Worm (Caenorhabditis elegans): ENCODE results near the gene srx-115.

The srx-115 gene

ce11 chrV:8739136-8739535, 32.6 kb upstream of the srx-115 start, which contains the start of gene ZC196.2:
ZC196.2 (plus strand) TSS chrV:8739436.
- TF ChIP-seq nhr-232 (tag; optimal IDR thresholded peaks at IDR 0.05) (no peak), sox-4 (tag; optimal IDR thresholded peaks at IDR 0.05) (no peak), gmeb-2 (tag; optimal IDR thresholded peaks at IDR 0.05) (no peak), ets-4 (tag; optimal IDR thresholded peaks at IDR 0.05) (no peak)

ce11 chrV:8745858-8746257, 25.8 kb upstream of the srx-115 start, which contains the start of gene B0507.6:
B0507.6 (plus strand) TSS chrV:8746158.
- TF ChIP-seq ets-4 (tag; optimal IDR thresholded peaks at IDR 0.05) (no peak), gmeb-2 (tag; optimal IDR thresholded peaks at IDR 0.05) (no peak), ceh-14 (tag; optimal IDR thresholded peaks at IDR 0.05) (no peak), ceh-45 (GFP tag; IDR thresholded peaks at IDR 0.05) (no peak), pha-4 (tag; optimal IDR thresholded peaks at IDR 0.05) (no peak), nfya-1 (tag; optimal IDR thresholded peaks at IDR 0.05) (no peak), odd-2 (tag; optimal IDR thresholded peaks at IDR 0.05) (no peak), ceh-19 (GFP tag; optimal IDR thresholded peaks at IDR 0.05) (no peak), hlh-8 (tag; optimal IDR thresholded peaks at IDR 0.05) (no peak), elt-4 (tag; optimal IDR thresholded peaks at IDR 0.05) (no peak), sox-2 (GFP tag; IDR thresholded peaks at IDR 0.05) (no peak), hlh-30 (tag; optimal IDR thresholded peaks at IDR 0.05; ENCODE audit: insufficient read depth) (no peak), ceh-2 (tag; optimal IDR thresholded peaks at IDR 0.05) (no peak), ref-2 (tag; optimal IDR thresholded peaks at IDR 0.05) (no peak), fkh-6 (tag; optimal IDR thresholded peaks at IDR 0.05) (no peak)

- TF ChIP-seq fax-1 (tag; optimal IDR thresholded peaks at IDR 0.05) = no peak
- TF ChIP-seq ttx-3 (tag; optimal IDR thresholded peaks at IDR 0.05) = no peak
- TF ChIP-seq nhr-11 (tag; optimal IDR thresholded peaks at IDR 0.05) = no peak
- no peak for TF ChIP-seq hlh-8 (tag; optimal IDR thresholded peaks at IDR 0.05)
- no peak for TF ChIP-seq nfya-1 (tag; optimal IDR thresholded peaks at IDR 0.05)
- TF ChIP-seq mec-3 (tag; optimal IDR thresholded peaks at IDR 0.05; ENCODE audit: borderline replicate concordance) = no peak
- TF ChIP-seq ceh-2 (tag; optimal IDR thresholded peaks at IDR 0.05) = no peak
- TF ChIP-seq ceh-19 (GFP tag; optimal IDR thresholded peaks at IDR 0.05) = no peak
- no peak for TF ChIP-seq ceh-18 (tag; optimal IDR thresholded peaks at IDR 0.05)
- no peak for TF ChIP-seq K02D7.2 (tag; optimal IDR thresholded peaks at IDR 0.05)
- TF ChIP-seq dve-1 (tag; optimal IDR thresholded peaks at IDR 0.05) = no peak
- TF ChIP-seq C08G9.2 (tag; optimal IDR thresholded peaks at IDR 0.05) = no peak
- no peak for TF ChIP-seq rnt-1 (tag; optimal IDR thresholded peaks at IDR 0.05)
Observed at ce11 chrV:8753395-8753794, 18.3 kb upstream of the srx-115 start, which contains the start of gene B0507.5. B0507.5 (plus strand) TSS chrV:8753695.

- TF ChIP-seq ahr-1 (tag; optimal IDR thresholded peaks at IDR 0.05) = no peak
- no peak for TF ChIP-seq ztf-16 (tag; optimal IDR thresholded peaks at IDR 0.05)
- TF ChIP-seq ceh-19 (GFP tag; optimal IDR thresholded peaks at IDR 0.05) = no peak
- no peak for TF ChIP-seq ceh-34 (tag; optimal IDR thresholded peaks at IDR 0.05)
- no peak for TF ChIP-seq nhr-11 (tag; optimal IDR thresholded peaks at IDR 0.05)
- TF ChIP-seq unc-3 (GFP tag; conservative IDR thresholded peaks at IDR 0.05) = no peak
- TF ChIP-seq unc-3 (tag; optimal IDR thresholded peaks at IDR 0.05) = no peak
- TF ChIP-seq che-1 (tag; optimal IDR thresholded peaks at IDR 0.05) = no peak
Observed at ce11 chrV:8754670-8755069, 17.0 kb upstream of the srx-115 start, which contains the start of gene B0507.4. B0507.4 (plus strand) TSS chrV:8754970.

ce11 chrV:8758618-8759017, 13.1 kb upstream of the srx-115 start, which contains the start of gene B0507.7:
B0507.7 (minus strand) TSS chrV:8758718.
- TF ChIP-seq syd-9 (tag; optimal IDR thresholded peaks at IDR 0.05) (no peak), ceh-48 (tag; optimal IDR thresholded peaks at IDR 0.05) (no peak), nfya-1 (tag; optimal IDR thresholded peaks at IDR 0.05) (no peak), npax-4 (tag; optimal IDR thresholded peaks at IDR 0.05) (no peak), che-1 (tag; optimal IDR thresholded peaks at IDR 0.05) (no peak), ceh-22 (tag; optimal IDR thresholded peaks at IDR 0.05) (no peak), ceh-2 (tag; optimal IDR thresholded peaks at IDR 0.05) (no peak), ahr-1 (tag; optimal IDR thresholded peaks at IDR 0.05) (no peak), C08G9.2 (tag; optimal IDR thresholded peaks at IDR 0.05) (no peak), hlh-8 (tag; optimal IDR thresholded peaks at IDR 0.05) (no peak), ceh-34 (tag; optimal IDR thresholded peaks at IDR 0.05) (no peak), pha-2 (tag; optimal IDR thresholded peaks at IDR 0.05) (no peak), hlh-6 (tag; optimal IDR thresholded peaks at IDR 0.05) (no peak), fkh-10 (GFP tag; optimal IDR thresholded peaks at IDR 0.05) (no peak)
